Worm (Caenorhabditis elegans): ENCODE measurements around the gene C02B8.7.

C02B8.7 gene

DNA sequence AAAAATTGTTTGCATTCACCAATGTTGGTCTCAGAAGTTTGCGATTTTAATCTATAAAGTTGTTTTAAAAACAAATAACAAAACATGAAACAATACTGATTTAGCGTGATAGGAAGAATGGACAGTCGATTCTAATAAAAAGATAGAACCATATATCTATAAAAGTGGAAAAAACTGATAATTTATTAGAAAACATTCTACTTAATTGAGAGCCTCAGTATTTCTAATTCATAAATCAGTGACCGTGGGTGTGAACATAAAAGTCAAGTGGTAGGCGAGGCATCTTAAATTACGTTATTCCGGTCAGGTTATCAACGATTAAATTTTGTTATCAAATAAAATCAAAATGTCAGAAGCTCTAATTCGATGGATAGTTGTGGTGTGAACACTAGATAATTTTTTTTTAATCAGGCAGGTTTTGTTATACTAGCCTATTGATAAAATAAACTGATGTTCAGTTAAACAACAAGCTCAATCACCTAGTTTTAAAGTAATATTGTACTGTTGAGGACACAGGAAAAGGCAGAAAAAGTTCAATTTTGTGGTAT lies 38.8 kb downstream of the C02B8.7 start, which contains the start of gene catp-5:
catp-5 (minus strand) TSS at position 51 of the 548 bp plus-strand sequence.
- TF ChIP-seq dao-5 (tag; optimal IDR thresholded peaks at IDR 0.05) (no peak), him-1 (tag; optimal IDR thresholded peaks at IDR 0.05) (no peak), W03F9.2 (tag; optimal IDR thresholded peaks at IDR 0.05) (no peak)

DNA sequence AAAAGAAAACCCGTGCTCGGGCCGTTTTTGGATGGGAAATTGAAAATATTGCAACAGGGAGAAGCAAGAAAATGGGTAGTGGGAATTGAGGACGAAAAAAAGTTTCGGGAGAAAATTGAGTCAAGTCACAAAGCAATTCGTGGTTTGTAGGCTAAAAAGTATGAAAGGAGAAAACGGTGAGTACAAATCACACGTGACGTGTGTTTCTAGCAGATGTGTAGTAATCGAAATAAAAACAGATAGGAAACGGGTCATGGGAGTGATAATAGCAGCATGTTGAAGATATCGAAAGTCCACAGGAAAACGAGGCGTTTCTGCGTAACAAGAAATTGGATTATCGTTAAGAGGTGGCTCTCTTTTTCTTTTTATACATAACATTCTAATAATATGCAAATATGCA lies 47.8 kb downstream of the C02B8.7 start:
- no peak for TF ChIP-seq him-1 (tag; optimal IDR thresholded peaks at IDR 0.05)
- TF ChIP-seq W03F9.2 (tag; optimal IDR thresholded peaks at IDR 0.05): no peak
- no peak for TF ChIP-seq dao-5 (tag; optimal IDR thresholded peaks at IDR 0.05)

DNA sequence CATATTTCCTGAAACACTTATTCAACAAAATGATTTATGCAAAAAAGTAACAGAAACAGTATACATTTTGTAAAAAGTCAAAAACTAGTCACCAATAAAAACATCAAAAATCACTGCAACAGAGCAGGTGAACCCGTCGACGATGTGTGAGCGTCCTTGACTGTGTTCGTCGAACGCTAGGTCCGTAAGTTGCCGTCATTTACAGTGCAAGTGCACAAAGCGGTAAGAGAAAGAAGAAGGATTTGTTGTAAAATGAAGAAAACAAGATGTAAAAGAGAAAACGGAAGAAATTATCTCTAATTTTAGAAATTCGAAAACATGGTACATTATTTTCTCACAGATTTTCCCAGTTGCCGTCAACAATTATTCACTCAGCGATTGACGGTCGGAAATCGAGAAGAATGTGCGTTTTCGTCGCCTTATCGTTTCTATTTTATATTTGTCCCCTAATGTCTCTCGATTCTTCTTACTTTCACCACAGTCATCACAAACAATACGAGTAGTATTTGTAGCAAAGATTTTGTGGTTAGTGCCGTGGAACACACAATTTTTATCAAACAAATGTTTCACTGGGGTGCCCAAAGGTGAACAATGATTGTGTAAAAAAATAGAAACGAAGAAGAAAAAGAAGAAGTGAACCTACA lies 48.3 kb downstream of the C02B8.7 start:
- no peak for TF ChIP-seq W03F9.2 (tag; optimal IDR thresholded peaks at IDR 0.05)
- no peak for TF ChIP-seq dao-5 (tag; optimal IDR thresholded peaks at IDR 0.05)
- no peak for TF ChIP-seq him-1 (tag; optimal IDR thresholded peaks at IDR 0.05)

DNA sequence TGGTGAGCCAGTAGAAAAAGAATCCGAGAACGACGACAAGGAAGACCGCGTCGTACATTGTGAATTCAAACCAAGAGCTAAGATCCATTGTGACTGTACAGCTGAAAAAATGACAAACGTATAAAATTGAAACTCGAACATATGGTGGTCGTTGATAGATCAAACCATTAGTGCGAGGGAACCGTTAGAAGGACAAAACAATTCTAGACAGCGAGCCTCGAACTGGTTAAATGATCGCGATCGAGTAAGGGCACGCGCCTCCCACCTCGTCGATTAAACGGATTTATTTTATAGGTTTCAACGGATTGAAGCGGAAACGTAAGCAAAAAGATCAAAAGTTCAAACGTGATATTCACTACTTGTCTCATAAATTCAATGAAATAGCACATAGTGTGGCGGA lies 49.2 kb downstream of the C02B8.7 start, which contains the start of gene vem-1:
vem-1 (minus strand) TSS at position 101 of the 400 bp plus-strand sequence.
- no peak for TF ChIP-seq dao-5 (tag; optimal IDR thresholded peaks at IDR 0.05)
- TF ChIP-seq W03F9.2 (tag; optimal IDR thresholded peaks at IDR 0.05): no peak
- TF ChIP-seq him-1 (tag; optimal IDR thresholded peaks at IDR 0.05): no peak

All from whole organism, L4/young adult.